Fruit fly (Drosophila melanogaster): ENCODE data around the gene Jhbp12.

Jhbp12 gene

DNA sequence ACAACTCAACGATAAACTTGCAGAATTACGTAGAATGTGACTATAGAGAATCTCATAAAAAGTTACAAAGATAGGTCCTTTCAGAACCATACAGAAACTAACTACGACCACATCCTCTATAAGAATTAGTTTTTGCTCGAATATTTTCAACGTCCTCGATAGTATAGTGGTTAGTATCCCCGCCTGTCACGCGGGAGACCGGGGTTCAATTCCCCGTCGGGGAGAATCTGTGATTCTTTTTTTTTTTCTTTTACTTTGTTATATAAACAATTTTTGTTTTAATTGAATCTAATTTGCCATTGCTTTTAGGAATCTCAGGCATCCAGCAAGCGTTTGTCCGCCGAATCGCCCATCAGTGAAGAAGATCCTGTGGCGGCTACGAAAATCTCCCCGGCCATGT lies 30.6 kb downstream of the Jhbp12 start:
- no peak for TF ChIP-seq Met (GFP tag; optimal IDR thresholded peaks at IDR 0.05)
- TF ChIP-seq Sox14 (GFP tag; optimal IDR thresholded peaks at IDR 0.05): no peak
- no peak for TF ChIP-seq topi (GFP tag; optimal IDR thresholded peaks at IDR 0.05)
- no peak for TF ChIP-seq Sox15 (GFP tag; optimal IDR thresholded peaks at IDR 0.05)
- TF ChIP-seq spab (GFP tag; optimal IDR thresholded peaks at IDR 0.05): no peak
- TF ChIP-seq CG8632 (GFP tag; optimal IDR thresholded peaks at IDR 0.05): no peak
- TF ChIP-seq eg (GFP tag; IDR thresholded peaks at IDR 0.05): no peak
- no peak for TF ChIP-seq CG15336 (GFP tag; IDR thresholded peaks at IDR 0.05)
- TF ChIP-seq Eip93F (GFP tag; optimal IDR thresholded peaks at IDR 0.05): no peak
- no peak for TF ChIP-seq vri (GFP tag; optimal IDR thresholded peaks at IDR 0.05)
- TF ChIP-seq net (GFP tag; optimal IDR thresholded peaks at IDR 0.05): no peak
- TF ChIP-seq CG6854 (GFP tag; optimal IDR thresholded peaks at IDR 0.05): no peak
- TF ChIP-seq achi (GFP tag; optimal IDR thresholded peaks at IDR 0.05): no peak
- no peak for TF ChIP-seq fd85E (GFP tag; optimal IDR thresholded peaks at IDR 0.05)
- TF ChIP-seq Hr38 (GFP tag; optimal IDR thresholded peaks at IDR 0.05): no peak

DNA sequence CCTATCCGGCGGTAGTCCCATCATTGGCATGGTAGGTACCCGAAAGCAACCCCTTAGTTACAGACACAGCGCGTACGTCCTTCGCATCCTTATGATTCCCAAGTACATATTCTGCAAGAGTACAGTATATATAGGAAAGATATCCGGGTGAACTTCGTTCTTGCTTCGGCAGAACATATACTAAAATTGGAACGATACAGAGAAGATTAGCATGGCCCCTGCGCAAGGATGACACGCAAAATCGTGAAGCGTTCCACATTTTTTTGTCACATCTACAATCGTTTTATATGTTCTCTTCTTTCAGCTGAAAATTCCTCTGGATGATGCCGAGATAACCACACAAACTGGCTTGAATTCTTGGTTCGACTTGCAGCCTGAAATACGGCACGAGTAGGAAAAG lies 31.3 kb downstream of the Jhbp12 start:
- TF ChIP-seq ss (GFP tag; optimal IDR thresholded peaks at IDR 0.05): no peak
- TF ChIP-seq Gug (GFP tag; IDR thresholded peaks at IDR 0.05): no peak
- no peak for TF ChIP-seq salr (GFP tag; optimal IDR thresholded peaks at IDR 0.05)
- no peak for TF ChIP-seq cyc (GFP tag; optimal IDR thresholded peaks at IDR 0.05)
- TF ChIP-seq Hr4 (GFP tag; optimal IDR thresholded peaks at IDR 0.05): no peak
- TF ChIP-seq CG32006 (GFP tag; optimal IDR thresholded peaks at IDR 0.05): no peak
- no peak for TF ChIP-seq Sox14 (GFP tag; optimal IDR thresholded peaks at IDR 0.05)
- TF ChIP-seq CG11762 (GFP tag; optimal IDR thresholded peaks at IDR 0.05; ENCODE audit: insufficient read depth): no peak
- no peak for TF ChIP-seq Lpt (GFP tag; optimal IDR thresholded peaks at IDR 0.05)
- no peak for TF ChIP-seq CG4318 (GFP tag; optimal IDR thresholded peaks at IDR 0.05)
- TF ChIP-seq CG6163 (GFP tag; IDR thresholded peaks at IDR 0.05): no peak
- TF ChIP-seq CG6276 (GFP tag; optimal IDR thresholded peaks at IDR 0.05): no peak
- no peak for TF ChIP-seq pdm3 (GFP tag; optimal IDR thresholded peaks at IDR 0.05)
- TF ChIP-seq esn (GFP tag; optimal IDR thresholded peaks at IDR 0.05): no peak
- TF ChIP-seq spab (GFP tag; optimal IDR thresholded peaks at IDR 0.05): no peak
- no peak for TF ChIP-seq net (GFP tag; optimal IDR thresholded peaks at IDR 0.05)
- TF ChIP-seq CG9139 (GFP tag; optimal IDR thresholded peaks at IDR 0.05): no peak
- TF ChIP-seq CG16779 (tag; optimal IDR thresholded peaks at IDR 0.05): no peak
- no peak for TF ChIP-seq CG15336 (GFP tag; IDR thresholded peaks at IDR 0.05)

dm6 chr3R:24556554-24556953 lies 32.0 kb downstream of the Jhbp12 start:
- TF ChIP-seq CG9139 (GFP tag; optimal IDR thresholded peaks at IDR 0.05) (no peak), CG7368 (GFP tag; optimal IDR thresholded peaks at IDR 0.05) (no peak), achi (GFP tag; optimal IDR thresholded peaks at IDR 0.05) (no peak), CG6854 (GFP tag; optimal IDR thresholded peaks at IDR 0.05) (no peak), Hr39 (GFP tag; optimal IDR thresholded peaks at IDR 0.05) (no peak), Hr38 (GFP tag; optimal IDR thresholded peaks at IDR 0.05) (no peak), dac (GFP tag; optimal IDR thresholded peaks at IDR 0.05) (no peak), CG6276 (GFP tag; optimal IDR thresholded peaks at IDR 0.05) (no peak)

- TF ChIP-seq topi (GFP tag; optimal IDR thresholded peaks at IDR 0.05) (peak; percentile 72), OdsH (GFP tag; optimal IDR thresholded peaks at IDR 0.05) (peak; percentile 48), svp (GFP tag) (peak; percentile 89), CG3919 (GFP tag; optimal IDR thresholded peaks at IDR 0.05) (no peak), CG6854 (GFP tag; optimal IDR thresholded peaks at IDR 0.05) (peak; percentile 19), CG11762 (GFP tag; optimal IDR thresholded peaks at IDR 0.05; ENCODE audit: insufficient read depth) (no peak), Hr39 (GFP tag; optimal IDR thresholded peaks at IDR 0.05) (peak; percentile 75), Hr4 (GFP tag; optimal IDR thresholded peaks at IDR 0.05) (peak; percentile 25), Ets21C (GFP tag; optimal IDR thresholded peaks at IDR 0.05) (peak; percentile 13), Lpt (GFP tag; optimal IDR thresholded peaks at IDR 0.05) (no peak), vri (GFP tag; optimal IDR thresholded peaks at IDR 0.05) (peak; percentile 45), net (GFP tag; optimal IDR thresholded peaks at IDR 0.05) (no peak), Eip78C (GFP tag) (peak; percentile 81), dsx (GFP tag; optimal IDR thresholded peaks at IDR 0.05; ENCODE audit: poor library complexity, severe bottlenecking) (no peak), Met (GFP tag; optimal IDR thresholded peaks at IDR 0.05) (peak; percentile 63), cyc (GFP tag; optimal IDR thresholded peaks at IDR 0.05) (peak; percentile 67), Ets96B (tag; optimal IDR thresholded peaks at IDR 0.05) (no peak), Blimp-1 (GFP tag; optimal IDR thresholded peaks at IDR 0.05) (no peak), esn (GFP tag; optimal IDR thresholded peaks at IDR 0.05) (peak; percentile 56), CG6792 (GFP tag; optimal IDR thresholded peaks at IDR 0.05) (peak; percentile 4), salr (GFP tag; optimal IDR thresholded peaks at IDR 0.05) (no peak), acj6 (GFP tag; optimal IDR thresholded peaks at IDR 0.05) (peak; percentile 44), CG31627 (GFP tag; optimal IDR thresholded peaks at IDR 0.05) (peak; percentile 79), pdm3 (GFP tag; optimal IDR thresholded peaks at IDR 0.05) (no peak), CG6163 (GFP tag; IDR thresholded peaks at IDR 0.05) (no peak), Sox14 (GFP tag; optimal IDR thresholded peaks at IDR 0.05) (peak; percentile 51)
These were observed 32.4 kb downstream of the Jhbp12 start for dm6 chr3R:24557020-24557465.
